Fruit fly (Drosophila melanogaster): Measurements from ENCODE around the gene CG7342.
A peak's percentile ranks its signal among the peaks of the same experiment; 100 is the strongest.

CG7342 gene

dm6 chr3R:19571195-19571594 lies 32.0 kb upstream of the CG7342 start:
- TF ChIP-seq br (GFP tag; optimal IDR thresholded peaks at IDR 0.05) = peak; percentile 1
- TF ChIP-seq psq (GFP tag; optimal IDR thresholded peaks at IDR 0.05) = no peak
- no peak for TF ChIP-seq Rel (GFP tag; optimal IDR thresholded peaks at IDR 0.05)
- TF ChIP-seq Rel (tag; optimal IDR thresholded peaks at IDR 0.05) = peak; percentile 75
- TF ChIP-seq Myc (optimal IDR thresholded peaks at IDR 0.05) = no peak
- no peak for TF ChIP-seq brk (GFP tag; optimal IDR thresholded peaks at IDR 0.05)

- peak; percentile 39 for TF ChIP-seq tai (GFP tag; optimal IDR thresholded peaks at IDR 0.05)
- TF ChIP-seq usp (GFP tag; optimal IDR thresholded peaks at IDR 0.05) = no peak
- peak; percentile 18 for TF ChIP-seq Hr83 (GFP tag; optimal IDR thresholded peaks at IDR 0.05; ENCODE audit: poor library complexity, severe bottlenecking)
- peak; percentile 31 for TF ChIP-seq rgr (GFP tag; optimal IDR thresholded peaks at IDR 0.05)
- TF ChIP-seq HLH106 (tag; optimal IDR thresholded peaks at IDR 0.05) = no peak
- no peak for TF ChIP-seq sage (GFP tag; optimal IDR thresholded peaks at IDR 0.05)
- peak; percentile 37 for TF ChIP-seq h (GFP tag; optimal IDR thresholded peaks at IDR 0.05)
- TF ChIP-seq CrebA (GFP tag; optimal IDR thresholded peaks at IDR 0.05; ENCODE audit: borderline replicate concordance) = peak; percentile 2
- TF ChIP-seq Abd-B (GFP tag; optimal IDR thresholded peaks at IDR 0.05) = no peak
- peak; percentile 26 for TF ChIP-seq fru (GFP tag; optimal IDR thresholded peaks at IDR 0.05)
- no peak for TF ChIP-seq dsf (GFP tag; optimal IDR thresholded peaks at IDR 0.05; ENCODE audit: borderline replicate concordance)
- no peak for TF ChIP-seq Dif (GFP tag; optimal IDR thresholded peaks at IDR 0.05; ENCODE audit: partially characterized antibody)
- peak; percentile 14 for TF ChIP-seq psq (GFP tag; optimal IDR thresholded peaks at IDR 0.05)
Observed at dm6 chr3R:19571938-19572337, 31.2 kb upstream of the CG7342 start.

dm6 chr3R:19581829-19582228 lies 21.3 kb upstream of the CG7342 start:
- TF ChIP-seq jim (GFP tag; optimal IDR thresholded peaks at IDR 0.05) (no peak), ey (GFP tag; optimal IDR thresholded peaks at IDR 0.05) (no peak), h (GFP tag; optimal IDR thresholded peaks at IDR 0.05) (no peak), Hr83 (GFP tag; optimal IDR thresholded peaks at IDR 0.05; ENCODE audit: poor library complexity, severe bottlenecking) (no peak), br (GFP tag; optimal IDR thresholded peaks at IDR 0.05) (no peak), sage (GFP tag; optimal IDR thresholded peaks at IDR 0.05) (no peak), Hr78 (GFP tag; optimal IDR thresholded peaks at IDR 0.05) (no peak), Sp1 (GFP tag; optimal IDR thresholded peaks at IDR 0.05) (no peak)

DNA sequence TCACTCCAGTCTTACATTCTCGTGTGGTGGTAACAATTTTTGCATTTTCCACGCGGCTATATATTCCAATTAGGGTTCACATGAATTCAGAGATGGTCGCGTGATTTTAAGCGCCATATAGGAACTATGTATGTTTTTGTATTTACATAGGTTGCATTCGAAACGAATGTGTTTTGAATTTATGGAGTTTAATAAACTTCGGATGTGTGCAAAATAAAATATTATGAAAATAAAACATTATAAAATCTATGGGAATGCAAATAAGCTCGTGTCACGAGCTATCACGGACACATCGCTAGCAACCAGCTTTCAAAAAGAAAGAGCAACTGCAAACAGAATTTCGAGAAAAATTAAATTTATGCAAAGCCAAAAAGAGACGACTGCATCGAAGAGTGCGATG lies 19.9 kb upstream of the CG7342 start:
- TF ChIP-seq dmrt93B (GFP tag; optimal IDR thresholded peaks at IDR 0.05) = no peak
- peak; percentile 14 for TF ChIP-seq h (GFP tag; optimal IDR thresholded peaks at IDR 0.05)
- TF ChIP-seq dsf (GFP tag; optimal IDR thresholded peaks at IDR 0.05; ENCODE audit: borderline replicate concordance) = no peak
- TF ChIP-seq HLH106 (tag; optimal IDR thresholded peaks at IDR 0.05) = peak; percentile 5

DNA sequence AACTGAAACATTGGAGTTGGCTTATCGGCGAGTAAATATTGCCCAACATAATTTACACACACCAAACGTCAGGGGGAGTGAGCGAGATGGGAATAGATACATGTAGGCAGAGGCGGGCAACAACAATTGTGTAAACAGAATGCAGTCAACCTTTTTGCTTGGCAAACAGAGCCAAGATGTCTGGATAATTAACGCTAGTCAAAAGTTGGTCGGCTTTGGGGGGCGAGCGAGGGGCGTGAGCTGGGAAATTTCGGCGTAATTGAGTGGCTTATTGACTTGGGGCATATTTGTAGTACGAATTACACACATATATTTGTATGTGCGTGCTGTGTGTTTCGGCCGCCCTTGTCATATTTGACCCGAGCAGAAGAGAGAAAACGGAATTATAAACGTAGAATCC lies 18.4 kb upstream of the CG7342 start:
- TF ChIP-seq Hnf4 (GFP tag; optimal IDR thresholded peaks at IDR 0.05) (no peak), brk (GFP tag; optimal IDR thresholded peaks at IDR 0.05) (peak; percentile 17), sv (GFP tag; optimal IDR thresholded peaks at IDR 0.05) (peak; percentile 59), rgr (GFP tag; optimal IDR thresholded peaks at IDR 0.05) (peak; percentile 73), OdsH (GFP tag; optimal IDR thresholded peaks at IDR 0.05) (peak; percentile 38), fru (GFP tag; optimal IDR thresholded peaks at IDR 0.05) (peak; percentile 54), Jra (GFP tag; optimal IDR thresholded peaks at IDR 0.05) (peak; percentile 37), Abd-B (GFP tag; optimal IDR thresholded peaks at IDR 0.05) (no peak), Sp1 (GFP tag; optimal IDR thresholded peaks at IDR 0.05) (peak; percentile 53), tai (GFP tag; optimal IDR thresholded peaks at IDR 0.05) (peak; percentile 49), foxo (GFP tag; optimal IDR thresholded peaks at IDR 0.05) (peak in 1 of 2 experiments; percentile 39), jim (GFP tag; optimal IDR thresholded peaks at IDR 0.05) (peak; percentile 21), dl (GFP tag; optimal IDR thresholded peaks at IDR 0.05; ENCODE audit: insufficient read depth in 1 of 2, partially characterized antibody in 2 of 2) (no peak), Hr83 (GFP tag; optimal IDR thresholded peaks at IDR 0.05; ENCODE audit: poor library complexity, severe bottlenecking) (peak; percentile 93), CG9705 (GFP tag; optimal IDR thresholded peaks at IDR 0.05) (peak; percentile 38), CG32264 (GFP tag; optimal IDR thresholded peaks at IDR 0.05) (no peak), dmrt93B (GFP tag; optimal IDR thresholded peaks at IDR 0.05) (peak; percentile 7), br (GFP tag; optimal IDR thresholded peaks at IDR 0.05) (peak; percentile 57), CrebA (GFP tag; optimal IDR thresholded peaks at IDR 0.05; ENCODE audit: borderline replicate concordance) (no peak), GATAd (GFP tag; optimal IDR thresholded peaks at IDR 0.05) (peak; percentile 14), Myc (optimal IDR thresholded peaks at IDR 0.05) (no peak)

All from whole organism, wandering third instar larva.